Fruit fly (Drosophila melanogaster): ENCODE data around the gene CG33928.

CG33928 gene

dm6 chr2L:17427929-17428456 lies 8.4 kb downstream of the CG33928 start (continued):
- 0 out of 2 replicates have a peak, but pooled peaks have one; percentile 15 for TF ChIP-seq Rfx (GFP tag; IDR thresholded peaks at IDR 0.05)
- TF ChIP-seq D19A (tag; optimal IDR thresholded peaks at IDR 0.05) = no peak
- TF ChIP-seq nerfin-1 (tag; optimal IDR thresholded peaks at IDR 0.05) = no peak
- no peak for TF ChIP-seq ssp (GFP tag; IDR thresholded peaks at IDR 0.05)
- TF ChIP-seq CG13624 (GFP tag; optimal IDR thresholded peaks at IDR 0.05) = no peak
- TF ChIP-seq sens-2 (GFP tag; IDR thresholded peaks at IDR 0.05) = no peak
- no peak for TF ChIP-seq HLHmδ (GFP tag; optimal IDR thresholded peaks at IDR 0.05)
- no peak for TF ChIP-seq CG10321 (GFP tag; IDR thresholded peaks at IDR 0.05)
- no peak for TF ChIP-seq tin (GFP tag; optimal IDR thresholded peaks at IDR 0.05)
- TF ChIP-seq gem (tag; optimal IDR thresholded peaks at IDR 0.05) = peak; percentile 7
- no peak for TF ChIP-seq CG8478 (optimal IDR thresholded peaks at IDR 0.05)
- no peak for TF ChIP-seq jumu (GFP tag; optimal IDR thresholded peaks at IDR 0.05)
- no peak for TF ChIP-seq CG34376 (GFP tag; optimal IDR thresholded peaks at IDR 0.05)
- no peak for TF ChIP-seq CG16815 (GFP tag; optimal IDR thresholded peaks at IDR 0.05)
- TF ChIP-seq sens (GFP tag) = peak; percentile 59
- TF ChIP-seq Asciz (GFP tag; optimal IDR thresholded peaks at IDR 0.05) = no peak
- TF ChIP-seq CG43689 (GFP tag; IDR thresholded peaks at IDR 0.05) = no peak
- no peak for TF ChIP-seq CG16863 (GFP tag; optimal IDR thresholded peaks at IDR 0.05)
- no peak for TF ChIP-seq CG6765 (GFP tag; optimal IDR thresholded peaks at IDR 0.05)
- TF ChIP-seq HHEX (GFP tag; optimal IDR thresholded peaks at IDR 0.05) = peak; percentile 18
- TF ChIP-seq CG42726 (GFP tag; IDR thresholded peaks at IDR 0.05; ENCODE audit: partially characterized antibody) = no peak
- TF ChIP-seq CG17186 (GFP tag; optimal IDR thresholded peaks at IDR 0.05) = no peak
- TF ChIP-seq repo (GFP tag; optimal IDR thresholded peaks at IDR 0.05) = no peak
- no peak for TF ChIP-seq MTF-1 (GFP tag; optimal IDR thresholded peaks at IDR 0.05; ENCODE audit: borderline replicate concordance)
- no peak for TF ChIP-seq E2f1 (GFP tag; IDR thresholded peaks at IDR 0.05)
- TF ChIP-seq sisA (GFP tag; IDR thresholded peaks at IDR 0.05) = no peak
- peak; percentile 42; the same call in 1 of the 2 replicates for TF ChIP-seq CG14014 (GFP tag; IDR thresholded peaks at IDR 0.05)
- TF ChIP-seq pb (GFP tag; optimal IDR thresholded peaks at IDR 0.05) = no peak
- peak; percentile 33; the same call in 1 of the 2 replicates for TF ChIP-seq Adf1 (GFP tag; IDR thresholded peaks at IDR 0.05)
- TF ChIP-seq BtbVII (GFP tag; optimal IDR thresholded peaks at IDR 0.05) = no peak
- TF ChIP-seq CG7987 (GFP tag; optimal IDR thresholded peaks at IDR 0.05) = peak; percentile 19
- no peak for TF ChIP-seq CG31365 (tag; optimal IDR thresholded peaks at IDR 0.05)
- TF ChIP-seq CG1602 (GFP tag; optimal IDR thresholded peaks at IDR 0.05) = no peak
- no peak for TF ChIP-seq her (GFP tag; optimal IDR thresholded peaks at IDR 0.05)
- TF ChIP-seq bab2 (GFP tag; optimal IDR thresholded peaks at IDR 0.05) = no peak
- no peak for TF ChIP-seq schlank (tag; optimal IDR thresholded peaks at IDR 0.05)
- no peak for TF ChIP-seq lmd (GFP tag; IDR thresholded peaks at IDR 0.05)
- no peak for TF ChIP-seq CG12071 (GFP tag; optimal IDR thresholded peaks at IDR 0.05)
- no peak for TF ChIP-seq bowl (GFP tag; IDR thresholded peaks at IDR 0.05)
- no peak for TF ChIP-seq ind (GFP tag; optimal IDR thresholded peaks at IDR 0.05)
- no peak for TF ChIP-seq CG13775 (GFP tag; optimal IDR thresholded peaks at IDR 0.05)
- no peak for TF ChIP-seq run (tag; optimal IDR thresholded peaks at IDR 0.05)
- TF ChIP-seq CG12104 (GFP tag; optimal IDR thresholded peaks at IDR 0.05) = no peak
- no peak for TF ChIP-seq tll (GFP tag; optimal IDR thresholded peaks at IDR 0.05)
- peak; percentile 95 for TF ChIP-seq Deaf1 (tag; optimal IDR thresholded peaks at IDR 0.05)
- TF ChIP-seq HmgD (GFP tag; optimal IDR thresholded peaks at IDR 0.05) = no peak
- TF ChIP-seq HLH54F (GFP tag; optimal IDR thresholded peaks at IDR 0.05) = no peak
- no peak for TF ChIP-seq scrt (GFP tag; optimal IDR thresholded peaks at IDR 0.05)
- TF ChIP-seq CG1792 (GFP tag; optimal IDR thresholded peaks at IDR 0.05) = no peak
- peak; percentile 49; the same call in 1 of the 2 replicates for TF ChIP-seq CG32767 (GFP tag; IDR thresholded peaks at IDR 0.05)
- TF ChIP-seq crol (GFP tag; IDR thresholded peaks at IDR 0.05) = no peak
- TF ChIP-seq Chrac-16 (GFP tag; optimal IDR thresholded peaks at IDR 0.05) = no peak
